Fruit fly (Drosophila melanogaster): ENCODE measurements around the gene Tsp86D.

dm6 chr3R:10868427-10868962, at the start of gene Tsp86D, which contains the start of gene SelR:
- TF ChIP-seq psq (optimal IDR thresholded peaks at IDR 0.05): no peak
- TF ChIP-seq insv (optimal IDR thresholded peaks at IDR 0.05): no peak
- TF ChIP-seq h (optimal IDR thresholded peaks at IDR 0.05): no peak
- TF ChIP-seq ttk (optimal IDR thresholded peaks at IDR 0.05): no peak

All from Kc167 (cell line).